Fruit fly (Drosophila melanogaster) whole organism, embryonic: Measurements from ENCODE around the gene CG9522.
A peak's percentile ranks its signal among the peaks of the same experiment; 100 is the strongest.

ENCODE experiments used
- Atf-2 ChIP-seq: fragments of 200-800 bp; sonication (Bioruptor generic); optimal IDR thresholded peaks from 2 replicates; lab custom pipeline; 2016; ENCODE audit warnings: missing biosample characterization, missing genetic modification characterization
- Awh ChIP-seq: fragments of 200-800 bp; sonication (Bioruptor generic); IDR thresholded peaks from 2 replicates; pipeline ENCODE4, ENCODE4 v1.3.6; 2022; ENCODE audit warnings: missing biosample characterization, missing genetic modification characterization
- Bteb2 ChIP-seq: fragments of 200-800 bp; sonication (Bioruptor generic); optimal IDR thresholded peaks from 2 replicates; lab custom pipeline; 2016; ENCODE audit warnings: missing biosample characterization, missing genetic modification characterization
- CG10267 ChIP-seq: fragments of 200-800 bp; sonication (Bioruptor generic); optimal IDR thresholded peaks from 2 replicates; lab custom pipeline; 2018; ENCODE audit warnings: missing biosample characterization, mild to moderate bottlenecking, missing genetic modification characterization, moderate library complexity
- CG10959 ChIP-seq: fragments of 200-800 bp; sonication (Bioruptor generic); IDR thresholded peaks from 2 replicates; pipeline ENCODE4 v1.3.6; 2022; ENCODE audit warnings: missing biosample characterization, missing genetic modification characterization
- CG11093 ChIP-seq: fragments of 200-800 bp; sonication (Bioruptor generic); IDR thresholded peaks from 3 replicates; pipeline ENCODE4 v1.3.6; 2022; ENCODE audit warnings: missing biosample characterization, missing genetic modification characterization
- CG11504 ChIP-seq: fragments of 200-800 bp; sonication (Bioruptor generic); optimal IDR thresholded peaks from 3 replicates; lab custom pipeline; 2019; ENCODE audit warnings: missing biosample characterization, mild to moderate bottlenecking, missing genetic modification characterization, moderate library complexity
- CG12769 ChIP-seq: fragments of 200-800 bp; sonication (Bioruptor generic); optimal IDR thresholded peaks from 2 replicates; lab custom pipeline; 2019; ENCODE audit warnings: missing biosample characterization, mild to moderate bottlenecking, missing genetic modification characterization, moderate library complexity
- CG1529 ChIP-seq: fragments of 200-800 bp; sonication (Bioruptor generic); optimal IDR thresholded peaks from 3 replicates; lab custom pipeline; 2018; ENCODE audit warnings: missing biosample characterization, missing genetic modification characterization
- CG17361 ChIP-seq: fragments of 200-800 bp; sonication (Bioruptor generic); IDR thresholded peaks from 3 replicates; pipeline ENCODE4 v1.3.6; 2022; ENCODE audit warnings: missing biosample characterization, missing genetic modification characterization
- CG17912 ChIP-seq: fragments of 200-800 bp; sonication (Bioruptor generic); optimal IDR thresholded peaks from 2 replicates; lab custom pipeline; 2018; ENCODE audit warnings: missing biosample characterization, mild to moderate bottlenecking, missing genetic modification characterization
- CG2116 ChIP-seq: fragments of 200-800 bp; sonication (Bioruptor generic); optimal IDR thresholded peaks from 3 replicates; lab custom pipeline; 2018; ENCODE audit warnings: missing biosample characterization, mild to moderate bottlenecking, missing genetic modification characterization
- CG2202 ChIP-seq: fragments of 200-800 bp; sonication (Bioruptor generic); optimal IDR thresholded peaks from 2 replicates; lab custom pipeline; 2018; ENCODE audit warnings: missing biosample characterization, mild to moderate bottlenecking, missing genetic modification characterization
- CG3065 ChIP-seq: fragments of 200-800 bp; sonication (Bioruptor generic); optimal IDR thresholded peaks from 2 replicates; lab custom pipeline; 2016; ENCODE audit warnings: missing biosample characterization, missing genetic modification characterization
- CG43689 ChIP-seq: fragments of 200-800 bp; sonication (Bioruptor generic); IDR thresholded peaks from 2 replicates; pipeline ENCODE4 v1.3.6; 2022; ENCODE audit warnings: missing biosample characterization, missing genetic modification characterization
- CG6254 ChIP-seq: fragments of 200-800 bp; sonication (Bioruptor generic); optimal IDR thresholded peaks from 3 replicates; lab custom pipeline; 2017; ENCODE audit warnings: mild to moderate bottlenecking, missing biosample characterization, missing genetic modification reagents, missing genetic modification characterization
- CG6791 ChIP-seq: fragments of 200-800 bp; sonication (Bioruptor generic); IDR thresholded peaks from 3 replicates; pipeline ENCODE4 v1.3.6; 2022; ENCODE audit warnings: missing biosample characterization, missing genetic modification characterization; ENCODE audit not compliant: partially characterized antibody
- CG7963 ChIP-seq: fragments of 200-800 bp; sonication (Bioruptor generic); IDR thresholded peaks from 3 replicates; pipeline ENCODE4 v1.3.6; 2022; ENCODE audit warnings: missing biosample characterization, missing genetic modification characterization; ENCODE audit not compliant: partially characterized antibody
- CG8944 ChIP-seq: fragments of 200-800 bp; sonication (Bioruptor generic); optimal IDR thresholded peaks from 3 replicates; lab custom pipeline; 2016; ENCODE audit warnings: missing biosample characterization, missing genetic modification characterization
- CG9437 ChIP-seq: fragments of 200-800 bp; sonication (Bioruptor generic); optimal IDR thresholded peaks from 2 replicates; lab custom pipeline; 2018; ENCODE audit warnings: missing biosample characterization, mild to moderate bottlenecking, missing genetic modification characterization
- CG9876 ChIP-seq: fragments of 200-800 bp; sonication (Bioruptor generic); optimal IDR thresholded peaks from 2 replicates; lab custom pipeline; 2016; ENCODE audit warnings: missing biosample characterization, missing genetic modification characterization
- CG9932 ChIP-seq: fragments of 200-800 bp; sonication (Bioruptor generic); IDR thresholded peaks from 2 replicates; pipeline ENCODE4 v1.3.6; 2022; ENCODE audit warnings: missing biosample characterization, missing genetic modification characterization
- Doc3 ChIP-seq: fragments of 200-800 bp; sonication (Bioruptor generic); IDR thresholded peaks from 3 replicates; pipeline ENCODE4 v1.3.6; 2022; ENCODE audit warnings: missing biosample characterization, missing genetic modification characterization; ENCODE audit not compliant: partially characterized antibody
- Ets97D ChIP-seq: fragments of 200-800 bp; sonication (Bioruptor generic); optimal IDR thresholded peaks from 3 replicates; lab custom pipeline; 2016; ENCODE audit warnings: missing biosample characterization, missing genetic modification characterization
- PHDP ChIP-seq: fragments of 200-800 bp; sonication (Bioruptor generic); optimal IDR thresholded peaks from 3 replicates; lab custom pipeline; 2018; ENCODE audit warnings: missing biosample characterization, mild to moderate bottlenecking, missing genetic modification characterization, moderate library complexity
- Ssrp ChIP-seq: fragments of 200-800 bp; sonication (Bioruptor generic); optimal IDR thresholded peaks from 2 replicates; lab custom pipeline; 2018; ENCODE audit warnings: missing biosample characterization, mild to moderate bottlenecking, missing genetic modification characterization, moderate library complexity
- TFAM ChIP-seq: fragments of 200-800 bp; sonication (Bioruptor generic); optimal IDR thresholded peaks from 2 replicates; lab custom pipeline; 2017; ENCODE audit warnings: missing biosample characterization, missing genetic modification characterization, inconsistent platforms
- Xbp1 ChIP-seq: fragments of 200-800 bp; sonication (Bioruptor generic); optimal IDR thresholded peaks from 3 replicates; lab custom pipeline; 2016; ENCODE audit warnings: missing biosample characterization, mild to moderate bottlenecking, missing genetic modification characterization
- YL-1 ChIP-seq: fragments of 200-800 bp; sonication (Bioruptor generic); optimal IDR thresholded peaks from 3 replicates; lab custom pipeline; 2017; ENCODE audit warnings: missing biosample characterization, mild to moderate bottlenecking, missing genetic modification characterization
- ara ChIP-seq: fragments of 200-800 bp; sonication (Bioruptor generic); IDR thresholded peaks from 2 replicates; pipeline ENCODE4 v1.3.6; 2022; ENCODE audit warnings: missing biosample characterization, missing genetic modification characterization
- cas ChIP-seq: fragments of 200-800 bp; sonication (Bioruptor generic); IDR thresholded peaks from 2 replicates; pipeline ENCODE4 v1.3.6; 2022; ENCODE audit warnings: missing biosample characterization, missing genetic modification characterization
- chinmo ChIP-seq: fragments of 200-800 bp; sonication (Bioruptor generic); IDR thresholded peaks from 4 replicates; pipeline ENCODE4 v1.3.6; 2022; ENCODE audit warnings: missing biosample characterization, missing genetic modification characterization; ENCODE audit not compliant: partially characterized antibody
- ems ChIP-seq: fragments of 200-800 bp; sonication (Bioruptor generic); optimal IDR thresholded peaks from 3 replicates; lab custom pipeline; 2016; ENCODE audit warnings: missing biosample characterization, missing genetic modification characterization
- en ChIP-seq: fragments of 200-800 bp; sonication (Bioruptor generic); optimal IDR thresholded peaks from 2 replicates; lab custom pipeline; 2016; ENCODE audit warnings: missing biosample characterization, missing genetic modification characterization
- fu2 ChIP-seq: fragments of 200-800 bp; sonication (Bioruptor generic); optimal IDR thresholded peaks from 2 replicates; lab custom pipeline; 2016; ENCODE audit warnings: missing biosample characterization, missing genetic modification characterization
- gfzf ChIP-seq: fragments of 200-800 bp; sonication (Bioruptor generic); optimal IDR thresholded peaks from 2 replicates; lab custom pipeline; 2016; ENCODE audit warnings: missing biosample characterization, mild to moderate bottlenecking, missing genetic modification characterization, moderate library complexity
- nau ChIP-seq: fragments of 200-800 bp; sonication (Bioruptor generic); optimal IDR thresholded peaks from 3 replicates; lab custom pipeline; 2017; ENCODE audit warnings: missing biosample characterization, mild to moderate bottlenecking, missing genetic modification characterization, missing genetic modification reagents
- pita ChIP-seq: fragments of 200-800 bp; sonication (Bioruptor generic); optimal IDR thresholded peaks from 2 replicates; lab custom pipeline; 2017; ENCODE audit warnings: missing biosample characterization, mild to moderate bottlenecking, missing genetic modification characterization
- salm ChIP-seq: fragments of 200-800 bp; sonication (Bioruptor generic); optimal IDR thresholded peaks from 2 replicates; lab custom pipeline; 2018; ENCODE audit warnings: missing biosample characterization, mild to moderate bottlenecking, missing genetic modification characterization
- sc ChIP-seq, 3 experiments: fragments of >200 bp in 2 of 3; fragments of 200-800 bp in 1 of 3; sonication (Bioruptor generic) in 1 of 3; optimal IDR thresholded peaks; 2 replicates in 2 of 3; 3 replicates in 1 of 3; lab custom pipeline; 2017; ENCODE audit warnings: mild to moderate bottlenecking in 1 of 3, missing biosample characterization in 1 of 3, missing genetic modification characterization in 1 of 3, missing genetic modification reagents in 1 of 3
- scrt ChIP-seq: fragments of 200-800 bp; sonication (Bioruptor generic); optimal IDR thresholded peaks from 2 replicates; lab custom pipeline; 2018; ENCODE audit warnings: missing biosample characterization, mild to moderate bottlenecking, missing genetic modification characterization, moderate library complexity
- sens-2 ChIP-seq: fragments of 200-800 bp; sonication (Bioruptor generic); IDR thresholded peaks from 2 replicates; pipeline ENCODE4 v1.3.6; 2022; ENCODE audit warnings: missing biosample characterization, missing genetic modification characterization
- sim ChIP-seq: fragments of 200-800 bp; sonication (Bioruptor generic); IDR thresholded peaks from 2 replicates; pipeline ENCODE4 v1.3.6; 2022; ENCODE audit warnings: missing biosample characterization, missing genetic modification characterization
- slbo ChIP-seq: fragments of 200-800 bp; sonication (Bioruptor generic); IDR thresholded peaks from 2 replicates; pipeline ENCODE4 v1.3.6; 2022; ENCODE audit warnings: missing biosample characterization, missing genetic modification characterization
- tgo ChIP-seq: fragments of 200-800 bp; sonication (Bioruptor generic); IDR thresholded peaks from 3 replicates; pipeline ENCODE4 v1.3.6; 2022; ENCODE audit warnings: missing biosample characterization, missing genetic modification characterization
- tin ChIP-seq: fragments of 200-800 bp; sonication (Bioruptor generic); optimal IDR thresholded peaks from 3 replicates; lab custom pipeline; 2016; ENCODE audit warnings: missing biosample characterization, missing genetic modification characterization
- tup ChIP-seq: fragments of 200-800 bp; sonication (Bioruptor generic); optimal IDR thresholded peaks from 2 replicates; lab custom pipeline; 2016; ENCODE audit warnings: missing biosample characterization, mild to moderate bottlenecking, missing genetic modification characterization, moderate library complexity
- twi ChIP-seq: fragments of 200-800 bp; optimal IDR thresholded peaks from 2 replicates; lab custom pipeline; 2019; ENCODE audit warnings: missing biosample characterization, mild to moderate bottlenecking, missing genetic modification characterization, moderate library complexity
- vvl ChIP-seq: fragments of 200-800 bp; sonication (Bioruptor generic); IDR thresholded peaks from 2 replicates; pipeline ENCODE4 v1.3.6; 2022; ENCODE audit warnings: missing biosample characterization, missing genetic modification characterization
- zf30C ChIP-seq: fragments of 200-800 bp; sonication (Bioruptor generic); optimal IDR thresholded peaks from 3 replicates; lab custom pipeline; 2018; ENCODE audit warnings: missing biosample characterization, mild to moderate bottlenecking, missing genetic modification characterization

CG9522 gene

DNA sequence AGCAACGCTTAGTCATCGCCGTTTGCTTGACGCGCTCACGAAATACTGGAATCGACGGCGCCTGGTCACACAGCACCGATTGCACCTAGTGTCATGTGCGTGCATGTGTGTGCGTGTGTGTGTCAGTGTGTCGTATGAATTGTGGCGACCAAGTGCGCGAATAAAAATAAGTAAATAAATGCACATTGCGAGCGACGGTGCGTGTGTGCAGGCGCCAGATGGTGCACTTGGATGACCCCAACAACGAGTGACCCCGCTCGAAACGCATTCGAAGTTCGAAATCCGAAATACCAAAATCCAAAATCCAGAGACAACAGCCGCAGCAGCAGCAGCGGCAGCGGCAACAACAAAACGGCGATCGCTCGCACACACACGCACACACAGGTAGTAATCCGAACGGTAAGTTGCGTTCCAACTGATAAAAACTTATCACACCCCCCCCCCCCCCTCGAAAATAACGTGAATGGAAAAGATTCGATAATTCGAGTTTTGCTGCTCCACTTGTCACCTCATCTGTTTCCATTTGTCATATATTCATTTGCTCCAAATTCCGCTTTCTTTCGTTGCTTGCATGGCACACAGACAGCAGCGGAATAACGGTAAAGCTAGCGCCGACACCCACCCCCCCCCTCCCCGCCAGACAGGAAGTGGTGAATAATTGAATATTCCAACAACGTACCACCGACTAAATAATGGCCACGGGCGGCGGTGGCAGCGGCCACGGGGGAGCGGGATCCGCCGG lies 15.9 kb downstream of the CG9522 start, which contains the start of gene CG14411 (continued):
- TF ChIP-seq tgo (no peak), vvl (GFP tag; lab: Robert Waterston, UW) (peak; percentile 36), CG10267 (tag; lab: Kevin White, UChicago) (no peak), scrt (GFP tag; lab: Kevin White, UChicago) (no peak), CG8944 (GFP tag; lab: Kevin White, UChicago) (no peak), CG12769 (tag; lab: Kevin White, UChicago) (no peak), PHDP (tag; lab: Kevin White, UChicago) (no peak), CG1529 (no peak), CG3065 (no peak), twi (tag; lab: Kevin White, UChicago) (no peak), tup (GFP tag; lab: Kevin White, UChicago) (no peak), Ets97D (GFP tag; lab: Kevin White, UChicago) (peak; percentile 53), salm (tag; lab: Kevin White, UChicago) (no peak), Awh (GFP tag; lab: Robert Waterston, UW) (no peak), CG9932 (GFP tag; lab: Robert Waterston, UW) (no peak), slbo (no peak), en (no peak), TFAM (GFP tag; lab: Kevin White, UChicago) (no peak), CG6791 (GFP tag; lab: Robert Waterston, UW) (0 out of 3 replicates have a peak, but pooled peaks have one; percentile 32), YL-1 (GFP tag; lab: Kevin White, UChicago) (peak; percentile 58), CG2116 (no peak), sim (GFP tag; lab: Robert Waterston, UW) (no peak), CG11504 (tag; lab: Kevin White, UChicago) (no peak), CG10959 (GFP tag; lab: Robert Waterston, UW) (no peak), gfzf (GFP tag; lab: Kevin White, UChicago) (peak; percentile 78), ems (GFP tag; lab: Kevin White, UChicago) (no peak), CG6254 (GFP tag; lab: Kevin White, UChicago) (no peak), CG17912 (no peak), nau (GFP tag; lab: Kevin White, UChicago) (no peak), CG7963 (no peak), zf30C (GFP tag; lab: Kevin White, UChicago) (no peak), CG9437 (GFP tag; lab: Kevin White, UChicago) (no peak), chinmo (GFP tag; lab: Robert Waterston, UW) (peak; percentile 85), Xbp1 (GFP tag; lab: Kevin White, UChicago) (no peak), ara (no peak), Doc3 (GFP tag; lab: Robert Waterston, UW) (no peak), sc (optimal IDR thresholded peaks at IDR 0.05; lab: Kevin White, UChicago) (no peak), sc (GFP tag; optimal IDR thresholded peaks at IDR 0.05; lab: Kevin White, UChicago) (no peak), tin (GFP tag; lab: Kevin White, UChicago) (no peak), CG9876 (no peak), pita (GFP tag; lab: Kevin White, UChicago) (no peak), sens-2 (GFP tag; lab: Robert Waterston, UW) (no peak), Atf-2 (GFP tag; lab: Kevin White, UChicago) (no peak), CG11093 (no peak), Ssrp (no peak), Bteb2 (GFP tag; lab: Kevin White, UChicago) (no peak), CG17361 (GFP tag; lab: Robert Waterston, UW) (no peak), CG43689 (GFP tag; lab: Robert Waterston, UW) (no peak), CG2202 (tag; lab: Kevin White, UChicago) (no peak), fu2 (GFP tag; lab: Kevin White, UChicago) (no peak), cas (no peak)
